Worm (Caenorhabditis elegans): ENCODE results near the gene dif-1.

The dif-1 gene

DNA sequence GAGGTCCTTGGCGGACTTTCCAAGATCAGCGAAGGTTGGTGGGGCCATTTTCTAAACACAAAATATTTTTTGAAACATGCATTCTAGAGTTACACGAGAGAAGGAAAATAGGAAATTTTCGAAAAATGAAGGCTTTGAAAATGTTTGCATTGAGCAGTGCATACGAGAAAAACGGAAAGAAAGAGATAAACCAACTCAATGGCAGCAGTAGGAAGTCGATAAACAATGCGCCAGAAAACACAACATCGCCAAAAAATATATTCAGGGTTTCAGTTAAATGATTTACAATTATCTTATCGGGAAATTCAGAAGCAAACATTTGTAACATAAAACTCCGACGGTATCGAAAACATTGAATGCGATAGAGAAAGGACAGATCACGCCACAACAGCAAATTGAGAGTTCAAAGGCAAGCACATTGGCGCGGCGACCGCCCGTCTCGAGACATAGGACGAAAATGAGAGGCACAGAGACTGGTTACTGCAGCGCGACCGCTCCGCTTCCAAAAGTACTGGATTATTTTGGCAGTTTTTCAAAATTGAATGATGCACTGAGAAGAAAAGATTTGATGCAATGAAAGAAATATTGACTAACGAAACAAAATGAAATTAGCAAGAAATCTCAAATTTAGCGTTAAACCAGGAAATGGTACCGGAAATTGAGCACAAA is 44.8 kb downstream of the dif-1 start, which contains the start of the genes vdac-1 and R05G6.5 (continued):
- peak; percentile 68 for TF ChIP-seq lin-40 (tag; optimal IDR thresholded peaks at IDR 0.05)
- TF ChIP-seq dox-1 (GFP tag; IDR thresholded peaks at IDR 0.05) = peak; percentile 73
- TF ChIP-seq nhr-120 (GFP tag; IDR thresholded peaks at IDR 0.05) = no peak
- TF ChIP-seq madf-3 (GFP tag; IDR thresholded peaks at IDR 0.05) = peak; percentile 97
- TF ChIP-seq rec-8 (tag; optimal IDR thresholded peaks at IDR 0.05) = no peak
- peak; percentile 97 for TF ChIP-seq nhr-80 (tag; optimal IDR thresholded peaks at IDR 0.05)
- TF ChIP-seq ztf-22 (GFP tag; optimal IDR thresholded peaks at IDR 0.05) = no peak
- peak; percentile 25 for TF ChIP-seq F23B12.7 (tag; optimal IDR thresholded peaks at IDR 0.05; ENCODE audit: insufficient read depth)
- TF ChIP-seq attf-6 (GFP tag; IDR thresholded peaks at IDR 0.05) = no peak; the same call in 1 of the 2 replicates
- peak; percentile 16 for TF ChIP-seq dpl-1 (GFP tag; optimal IDR thresholded peaks at IDR 0.05)
- TF ChIP-seq Y53G8AR.9 (GFP tag; conservative IDR thresholded peaks at IDR 0.05) = peak; percentile 86
- TF ChIP-seq ets-4 (GFP tag; optimal IDR thresholded peaks at IDR 0.05) = peak; percentile 48
- peak; percentile 45; the same call in 1 of the 2 replicates for TF ChIP-seq madf-6 (GFP tag; IDR thresholded peaks at IDR 0.05)
- TF ChIP-seq F52B5.7 (tag; optimal IDR thresholded peaks at IDR 0.05) = peak; percentile 35
- TF ChIP-seq ceh-27 (GFP tag; optimal IDR thresholded peaks at IDR 0.05) = peak; percentile 79
- peak; percentile 22 for TF ChIP-seq snpc-4 (GFP tag; optimal IDR thresholded peaks at IDR 0.05)
- peak; percentile 17 to 58 (median 24) for TF ChIP-seq snpc-4 (tag; optimal IDR thresholded peaks at IDR 0.05)
- no peak for TF ChIP-seq lir-1 (GFP tag; conservative IDR thresholded peaks at IDR 0.05)
- peak; percentile 76 for TF ChIP-seq Y95B8A.8 (GFP tag; IDR thresholded peaks at IDR 0.05)
- peak; percentile 42 for TF ChIP-seq chd-7 (tag; optimal IDR thresholded peaks at IDR 0.05)
- TF ChIP-seq snpc-1.1 (tag; optimal IDR thresholded peaks at IDR 0.05; ENCODE audit: insufficient read depth) = no peak
- no peak for TF ChIP-seq egl-44 (GFP tag; IDR thresholded peaks at IDR 0.05)
- peak; percentile 42 for TF ChIP-seq ztf-18 (tag; optimal IDR thresholded peaks at IDR 0.05)
- TF ChIP-seq cebp-1 (GFP tag; IDR thresholded peaks at IDR 0.05) = no peak
- TF ChIP-seq cebp-1 (tag; optimal IDR thresholded peaks at IDR 0.05) = peak; percentile 73
- TF ChIP-seq madf-10 (tag; optimal IDR thresholded peaks at IDR 0.05) = peak; percentile 45
- no peak for TF ChIP-seq him-1 (tag; optimal IDR thresholded peaks at IDR 0.05)
- no peak for TF ChIP-seq Y53F4B.3 (GFP tag; IDR thresholded peaks at IDR 0.05)
- TF ChIP-seq F39B2.1 (GFP tag; IDR thresholded peaks at IDR 0.05) = no peak
- peak; percentile 92 for TF ChIP-seq hmg-1.2 (GFP tag; IDR thresholded peaks at IDR 0.05)

DNA sequence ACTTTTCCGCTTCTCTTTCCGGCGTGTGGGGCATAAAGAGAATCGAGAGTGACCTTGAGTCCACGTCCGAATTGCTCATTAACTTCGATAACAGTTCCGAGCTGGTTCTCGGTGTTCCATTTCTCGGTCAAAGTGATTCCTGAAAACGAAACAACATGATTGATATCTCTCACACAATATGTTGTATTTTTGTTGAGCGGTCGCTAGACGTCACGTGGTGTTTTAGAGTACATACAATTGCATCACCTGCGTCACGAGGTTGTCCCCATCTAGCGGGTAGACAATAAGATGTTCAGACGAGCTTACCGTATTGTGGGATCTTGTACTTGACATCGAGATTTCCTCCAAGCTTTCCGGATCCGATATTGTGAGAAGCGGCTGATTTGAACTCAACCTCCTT is 45.5 kb downstream of the dif-1 start:
- TF ChIP-seq ztf-26 (tag; optimal IDR thresholded peaks at IDR 0.05) = no peak
- no peak for TF ChIP-seq F49E8.2 (tag; optimal IDR thresholded peaks at IDR 0.05; ENCODE audit: insufficient read depth)
- no peak for TF ChIP-seq dox-1 (GFP tag; IDR thresholded peaks at IDR 0.05)
- TF ChIP-seq cebp-1 (GFP tag; IDR thresholded peaks at IDR 0.05) = no peak
- TF ChIP-seq cebp-1 (tag; optimal IDR thresholded peaks at IDR 0.05) = peak; percentile 57
- peak; percentile 0 for TF ChIP-seq sptf-2 (GFP tag; optimal IDR thresholded peaks at IDR 0.05)
- TF ChIP-seq tbp1 (GFP tag; optimal IDR thresholded peaks at IDR 0.05) = no peak
- peak; percentile 54 for TF ChIP-seq ZK185.1 (tag; optimal IDR thresholded peaks at IDR 0.05; ENCODE audit: poor library complexity, severe bottlenecking)
- no peak for TF ChIP-seq xnd-1 (tag; optimal IDR thresholded peaks at IDR 0.05)
- TF ChIP-seq madf-3 (GFP tag; IDR thresholded peaks at IDR 0.05) = 0 out of 2 replicates have a peak, but pooled peaks have one; percentile 54
- no peak for TF ChIP-seq rec-8 (tag; optimal IDR thresholded peaks at IDR 0.05)
- peak; percentile 37; the same call in 1 of the 2 replicates for TF ChIP-seq pbrm-1 (GFP tag; IDR thresholded peaks at IDR 0.05)
- TF ChIP-seq ceh-40 (GFP tag; IDR thresholded peaks at IDR 0.05) = 0 out of 2 replicates have a peak, but pooled peaks have one; percentile 62
- no peak for TF ChIP-seq mes-4 (tag; optimal IDR thresholded peaks at IDR 0.05)
- no peak for TF ChIP-seq mxl-1 (tag; optimal IDR thresholded peaks at IDR 0.05)
- no peak for TF ChIP-seq lsl-1 (GFP tag; optimal IDR thresholded peaks at IDR 0.05)
- TF ChIP-seq lin-54 (GFP tag; optimal IDR thresholded peaks at IDR 0.05) = peak; percentile 21
- TF ChIP-seq hlh-26 (GFP tag; conservative IDR thresholded peaks at IDR 0.05) = no peak
- no peak for TF ChIP-seq F23B12.7 (tag; optimal IDR thresholded peaks at IDR 0.05; ENCODE audit: insufficient read depth)
- TF ChIP-seq Y53G8AR.9 (GFP tag; conservative IDR thresholded peaks at IDR 0.05) = peak; percentile 47; the same call in 1 of the 2 replicates
- peak; percentile 35 for TF ChIP-seq lin-40 (tag; optimal IDR thresholded peaks at IDR 0.05)
- 0 out of 2 replicates have a peak, but pooled peaks have one; percentile 51 for TF ChIP-seq Y67H2A.10 (GFP tag; conservative IDR thresholded peaks at IDR 0.05)
